Fruit fly (Drosophila melanogaster): Measurements from ENCODE around the gene spir.

Gene spir

DNA sequence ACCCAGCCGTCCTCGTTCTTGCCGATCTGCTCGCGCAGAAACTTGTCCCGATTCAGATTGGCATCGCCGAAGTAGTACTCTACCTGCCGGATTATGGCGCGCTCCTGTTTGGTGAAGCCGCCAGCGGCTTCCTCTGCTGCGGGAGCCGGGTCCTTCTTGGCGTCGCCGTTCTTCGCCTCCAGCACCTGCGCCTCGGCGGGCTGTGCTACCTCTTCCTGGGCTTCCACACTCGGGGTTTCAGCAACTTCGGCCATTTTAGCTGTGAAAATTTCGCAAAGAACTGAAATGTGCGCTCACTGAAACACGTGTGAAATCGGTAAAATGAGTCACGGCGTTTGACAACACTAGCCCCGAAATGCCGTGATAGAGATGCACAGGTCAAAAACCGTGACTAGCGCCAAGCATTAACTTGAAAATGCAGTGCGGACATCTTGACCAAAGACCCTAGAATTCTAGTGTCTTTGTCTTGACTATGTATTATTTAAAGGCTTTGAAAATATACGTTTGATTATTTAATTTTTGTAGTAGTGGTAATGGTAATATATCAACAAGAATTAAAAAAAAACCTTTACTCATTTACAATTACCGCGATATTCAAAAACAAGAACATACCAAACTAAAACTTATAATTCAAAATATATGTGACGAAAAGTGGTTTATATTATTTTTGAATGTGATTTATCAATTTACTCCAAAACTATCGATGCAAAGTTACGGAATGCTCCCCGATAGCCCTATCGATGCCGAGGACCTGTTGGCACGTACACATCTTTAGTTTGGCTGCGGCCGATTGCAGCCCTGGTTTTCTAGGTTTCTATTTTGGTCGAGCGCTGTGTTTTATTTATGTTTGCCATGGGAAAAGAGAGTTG is 38.9 kb downstream of the spir start, which contains the start of the genes La and RtGEF (continued):
- TF ChIP-seq Max (GFP tag; optimal IDR thresholded peaks at IDR 0.05) = peak; percentile 88
- TF ChIP-seq fd96Cb (tag; optimal IDR thresholded peaks at IDR 0.05) = peak; percentile 4
- no peak for TF ChIP-seq Vsx1 (GFP tag; optimal IDR thresholded peaks at IDR 0.05)
- TF ChIP-seq CG16779 (GFP tag; IDR thresholded peaks at IDR 0.05) = no peak
- peak; percentile 74 for TF ChIP-seq pho (GFP tag; optimal IDR thresholded peaks at IDR 0.05)
- TF ChIP-seq ssp (GFP tag; IDR thresholded peaks at IDR 0.05) = 0 out of 2 replicates have a peak, but pooled peaks have one; percentile 46
- peak; percentile 62 for TF ChIP-seq shn (GFP tag; optimal IDR thresholded peaks at IDR 0.05)
- peak; percentile 50 for TF ChIP-seq CG4617 (GFP tag; optimal IDR thresholded peaks at IDR 0.05; ENCODE audit: borderline replicate concordance)
- TF ChIP-seq CG30403 (GFP tag; optimal IDR thresholded peaks at IDR 0.05) = peak; percentile 81
- peak; percentile 88 for TF ChIP-seq CG31441 (GFP tag; IDR thresholded peaks at IDR 0.05)
- peak; percentile 31 for TF ChIP-seq her (GFP tag; optimal IDR thresholded peaks at IDR 0.05)
- no peak for TF ChIP-seq CG7271 (tag; optimal IDR thresholded peaks at IDR 0.05)
- peak; percentile 59 for TF ChIP-seq CG13894 (tag; optimal IDR thresholded peaks at IDR 0.05)
- peak; percentile 60 for TF ChIP-seq CG12659 (GFP tag; optimal IDR thresholded peaks at IDR 0.05)
- peak; percentile 52 for TF ChIP-seq NfI (GFP tag; optimal IDR thresholded peaks at IDR 0.05)
- TF ChIP-seq Fer3 (tag; optimal IDR thresholded peaks at IDR 0.05) = peak; percentile 24
- peak; percentile 34 for TF ChIP-seq Dip3 (GFP tag; optimal IDR thresholded peaks at IDR 0.05)
- TF ChIP-seq CG15073 (GFP tag; optimal IDR thresholded peaks at IDR 0.05) = no peak
- TF ChIP-seq disco-r (GFP tag; optimal IDR thresholded peaks at IDR 0.05) = peak; percentile 55
- TF ChIP-seq CG14860 (GFP tag; IDR thresholded peaks at IDR 0.05; ENCODE audit: partially characterized antibody) = peak; percentile 90
- no peak for TF ChIP-seq Awh (GFP tag; IDR thresholded peaks at IDR 0.05)
- TF ChIP-seq pita (GFP tag; optimal IDR thresholded peaks at IDR 0.05) = no peak
- TF ChIP-seq CG4282 (GFP tag; optimal IDR thresholded peaks at IDR 0.05) = no peak
- TF ChIP-seq Eip74EF (GFP tag; optimal IDR thresholded peaks at IDR 0.05) = no peak
- TF ChIP-seq sim (GFP tag; IDR thresholded peaks at IDR 0.05) = no peak
- TF ChIP-seq CG13296 (GFP tag; optimal IDR thresholded peaks at IDR 0.05) = no peak
- TF ChIP-seq CG5180 (GFP tag; optimal IDR thresholded peaks at IDR 0.05) = no peak
- TF ChIP-seq CG11093 (GFP tag; IDR thresholded peaks at IDR 0.05) = 0 out of 3 replicates have a peak, but pooled peaks have one; percentile 23
- peak; percentile 96 for TF ChIP-seq inv (GFP tag; IDR thresholded peaks at IDR 0.05; ENCODE audit: partially characterized antibody)
- TF ChIP-seq Drgx (GFP tag; IDR thresholded peaks at IDR 0.05) = no peak
- TF ChIP-seq mirr (GFP tag; optimal IDR thresholded peaks at IDR 0.05) = no peak
- TF ChIP-seq CG9727 (GFP tag; optimal IDR thresholded peaks at IDR 0.05) = peak; percentile 60
- TF ChIP-seq Atf3 (GFP tag; optimal IDR thresholded peaks at IDR 0.05) = peak; percentile 16
- peak; percentile 97 for TF ChIP-seq BEAF-32 (GFP tag; optimal IDR thresholded peaks at IDR 0.05)
- no peak for TF ChIP-seq Dip2 (GFP tag; IDR thresholded peaks at IDR 0.05)
- TF ChIP-seq Bgb (GFP tag; IDR thresholded peaks at IDR 0.05; ENCODE audit: partially characterized antibody) = peak; percentile 97
- TF ChIP-seq HLH54F (GFP tag; optimal IDR thresholded peaks at IDR 0.05) = peak; percentile 70
- TF ChIP-seq bab2 (GFP tag; optimal IDR thresholded peaks at IDR 0.05) = peak; percentile 23
- TF ChIP-seq wek (GFP tag; optimal IDR thresholded peaks at IDR 0.05) = no peak
- TF ChIP-seq Myb (GFP tag; optimal IDR thresholded peaks at IDR 0.05) = peak; percentile 38
- TF ChIP-seq CG18764 (GFP tag; optimal IDR thresholded peaks at IDR 0.05) = no peak
- TF ChIP-seq gsb (GFP tag; IDR thresholded peaks at IDR 0.05) = no peak
- TF ChIP-seq CG1024 (GFP tag; IDR thresholded peaks at IDR 0.05) = peak; percentile 34; the same call in 1 of the 2 replicates
- no peak for TF ChIP-seq Lpt (GFP tag; optimal IDR thresholded peaks at IDR 0.05)
- no peak for TF ChIP-seq wor (GFP tag; IDR thresholded peaks at IDR 0.05)
- TF ChIP-seq CG7963 (GFP tag; IDR thresholded peaks at IDR 0.05; ENCODE audit: partially characterized antibody) = peak; percentile 93
- peak; percentile 65 for TF ChIP-seq CG8290 (GFP tag; optimal IDR thresholded peaks at IDR 0.05)
- peak; percentile 54 to 73 for TF ChIP-seq CG8290 (tag; optimal IDR thresholded peaks at IDR 0.05)

Data from whole organism, embryonic.